Worm (Caenorhabditis elegans): Measurements from ENCODE around the gene T03F6.9.

- TF ChIP-seq nhr-76 (tag; optimal IDR thresholded peaks at IDR 0.05) (no peak), egl-27 (tag; optimal IDR thresholded peaks at IDR 0.05) (no peak), nhr-77 (tag; optimal IDR thresholded peaks at IDR 0.05) (no peak), nhr-25 (tag; optimal IDR thresholded peaks at IDR 0.05) (no peak), snpc-4 (tag; optimal IDR thresholded peaks at IDR 0.05) (no peak), ztf-11 (tag; optimal IDR thresholded peaks at IDR 0.05) (no peak), nhr-12 (tag; optimal IDR thresholded peaks at IDR 0.05) (no peak), tbx-2 (tag; optimal IDR thresholded peaks at IDR 0.05) (no peak), nhr-237 (tag; optimal IDR thresholded peaks at IDR 0.05) (no peak), pha-4 (tag; optimal IDR thresholded peaks at IDR 0.05) (no peak), ama-1 (optimal IDR thresholded peaks at IDR 0.05) (no peak), unc-62 (GFP tag; optimal IDR thresholded peaks at IDR 0.05) (no peak)
Observed at ce11 chrIII:13376304-13376760, 5.5 kb upstream of the T03F6.9 start, which contains the start of gene lis-1.

Data from whole organism, L3 larva.